Fruit fly (Drosophila melanogaster): ENCODE measurements around the gene CG43373.

Gene CG43373

DNA sequence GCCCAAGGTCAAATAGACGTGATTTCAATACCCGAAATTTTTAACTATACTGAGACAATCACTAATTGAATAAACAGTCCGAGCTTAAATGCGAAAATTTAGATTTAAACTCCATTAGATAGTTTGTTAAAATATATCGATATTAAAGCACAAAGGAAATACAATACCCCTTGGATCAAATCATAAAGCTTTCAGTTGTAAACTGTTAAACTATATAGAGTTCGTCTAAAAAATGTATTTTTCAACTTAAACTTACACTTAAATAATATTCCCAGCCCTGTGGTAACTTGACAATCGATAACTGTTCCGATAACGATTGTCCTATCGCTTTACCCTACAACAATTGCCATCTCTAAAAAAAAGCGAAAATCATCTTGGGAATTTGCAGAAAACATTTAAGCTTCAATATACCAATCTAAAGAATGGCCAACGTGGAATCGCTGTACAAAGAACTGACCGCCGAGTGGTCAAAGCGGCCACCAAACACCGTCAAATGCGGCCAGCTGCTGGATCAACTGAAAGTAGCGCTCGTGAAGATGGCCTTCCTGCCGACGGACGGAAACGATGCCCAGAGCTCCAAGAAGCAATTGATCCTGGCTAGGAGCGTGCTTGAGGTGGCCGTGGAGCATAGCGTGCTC lies 39.6 kb upstream of the CG43373 start, which contains the start of gene Rpn12:
TSS of gene Rpn12 (plus strand) at position 351 of the 638 bp plus-strand sequence.
- peak in 1 of 2 experiments; percentile 35 for TF ChIP-seq cnc (optimal IDR thresholded peaks at IDR 0.05)
- peak; percentile 63 for TF ChIP-seq CG33017 (tag; optimal IDR thresholded peaks at IDR 0.05)
- no peak for TF ChIP-seq Hr96 (GFP tag; optimal IDR thresholded peaks at IDR 0.05)
- no peak for TF ChIP-seq Mnt (GFP tag; optimal IDR thresholded peaks at IDR 0.05)
- no peak for TF ChIP-seq CG1620 (GFP tag; optimal IDR thresholded peaks at IDR 0.05)
- no peak for TF ChIP-seq toe (GFP tag; optimal IDR thresholded peaks at IDR 0.05)
- peak; percentile 2 for TF ChIP-seq CG12768 (GFP tag; optimal IDR thresholded peaks at IDR 0.05)
- no peak for TF ChIP-seq ovo (GFP tag; optimal IDR thresholded peaks at IDR 0.05)
- TF ChIP-seq Crg-1 (GFP tag; optimal IDR thresholded peaks at IDR 0.05), result peak; percentile 16
- TF ChIP-seq CG11617 (GFP tag; optimal IDR thresholded peaks at IDR 0.05), result peak; percentile 38
- TF ChIP-seq bab1 (GFP tag; optimal IDR thresholded peaks at IDR 0.05), result peak; percentile 61
- TF ChIP-seq CG14711 (tag; optimal IDR thresholded peaks at IDR 0.05), result peak; percentile 49
- TF ChIP-seq Clk (GFP tag; optimal IDR thresholded peaks at IDR 0.05), result no peak
- no peak for TF ChIP-seq CG5204 (GFP tag; optimal IDR thresholded peaks at IDR 0.05)
- no peak for TF ChIP-seq kay (GFP tag; ENCODE audit: borderline replicate concordance)
- peak; percentile 41 for TF ChIP-seq CG7045 (GFP tag; optimal IDR thresholded peaks at IDR 0.05)
- TF ChIP-seq tj (GFP tag; optimal IDR thresholded peaks at IDR 0.05), result peak; percentile 33
- peak; percentile 62 for TF ChIP-seq CG7101 (tag; optimal IDR thresholded peaks at IDR 0.05)
- TF ChIP-seq pad (GFP tag; optimal IDR thresholded peaks at IDR 0.05), result peak; percentile 20
- TF ChIP-seq cic (GFP tag; optimal IDR thresholded peaks at IDR 0.05), result no peak

DNA sequence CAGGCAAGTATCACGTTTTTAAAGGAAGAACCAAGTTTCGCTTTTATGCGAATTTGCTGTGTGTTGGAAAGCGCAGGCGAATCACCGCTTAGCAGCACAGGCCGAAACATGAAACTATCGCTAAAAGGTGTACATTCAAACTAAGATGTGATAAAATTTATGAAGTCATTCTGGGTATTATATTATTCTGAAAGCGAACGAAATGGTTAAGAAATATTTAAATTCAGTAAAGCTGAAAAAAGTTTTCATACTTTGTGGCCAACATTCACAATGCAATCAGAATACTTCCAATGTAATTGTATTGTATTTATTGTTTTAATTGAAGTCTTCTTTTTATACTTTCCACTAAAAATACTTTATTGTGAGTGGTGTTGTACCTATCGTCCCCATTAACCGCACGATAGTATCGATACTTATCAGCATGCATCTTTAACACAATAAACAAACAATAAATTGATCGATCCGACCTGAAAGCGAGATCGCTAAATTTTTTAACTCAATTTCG lies 38.1 kb upstream of the CG43373 start, which contains the start of gene Smn:
TSS of gene Smn (minus strand) at position 347 of the 505 bp plus-strand sequence.
- TF ChIP-seq CG5204 (GFP tag; optimal IDR thresholded peaks at IDR 0.05) (no peak), kay (GFP tag; ENCODE audit: borderline replicate concordance) (no peak), cic (GFP tag; optimal IDR thresholded peaks at IDR 0.05) (no peak), CG11617 (GFP tag; optimal IDR thresholded peaks at IDR 0.05) (peak; percentile 63), bab1 (GFP tag; optimal IDR thresholded peaks at IDR 0.05) (peak; percentile 68), Mnt (GFP tag; optimal IDR thresholded peaks at IDR 0.05) (peak; percentile 49), Clk (GFP tag; optimal IDR thresholded peaks at IDR 0.05) (peak; percentile 4), toe (GFP tag; optimal IDR thresholded peaks at IDR 0.05) (no peak), Hr96 (GFP tag; optimal IDR thresholded peaks at IDR 0.05) (no peak), tj (GFP tag; optimal IDR thresholded peaks at IDR 0.05) (peak; percentile 28), pad (GFP tag; optimal IDR thresholded peaks at IDR 0.05) (peak; percentile 69), cnc (optimal IDR thresholded peaks at IDR 0.05) (no peak), CG7101 (tag; optimal IDR thresholded peaks at IDR 0.05) (peak; percentile 64), Crg-1 (GFP tag; optimal IDR thresholded peaks at IDR 0.05) (peak; percentile 82), CG1620 (GFP tag; optimal IDR thresholded peaks at IDR 0.05) (peak; percentile 56), CG12768 (GFP tag; optimal IDR thresholded peaks at IDR 0.05) (peak; percentile 28), CG14711 (tag; optimal IDR thresholded peaks at IDR 0.05) (peak; percentile 47), CG33017 (tag; optimal IDR thresholded peaks at IDR 0.05) (peak; percentile 54), CG7045 (GFP tag; optimal IDR thresholded peaks at IDR 0.05) (no peak), ovo (GFP tag; optimal IDR thresholded peaks at IDR 0.05) (peak; percentile 34)

DNA sequence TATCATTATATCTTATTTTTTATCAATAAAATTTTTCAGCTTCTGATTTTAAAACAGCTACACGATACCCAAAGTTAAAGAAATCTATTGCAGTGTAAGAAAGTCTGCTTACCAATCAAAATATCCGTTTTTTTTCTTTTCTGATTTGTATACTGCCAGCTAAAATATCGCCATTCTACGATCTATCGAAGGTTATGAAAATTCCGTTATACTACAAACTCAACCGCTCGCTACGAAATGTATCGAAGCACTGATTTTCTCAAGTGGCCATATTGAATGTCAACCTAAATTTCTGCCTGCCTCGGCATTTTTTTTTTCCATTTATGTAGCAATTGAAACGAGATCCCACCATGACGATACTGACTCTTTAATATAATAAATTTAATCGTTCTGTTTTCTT lies 36.9 kb upstream of the CG43373 start, which contains the start of gene nxf2:
TSS of gene nxf2 (minus strand) at position 258 of the 400 bp plus-strand sequence.
- TF ChIP-seq pad (GFP tag; optimal IDR thresholded peaks at IDR 0.05) (no peak), tj (GFP tag; optimal IDR thresholded peaks at IDR 0.05) (peak; percentile 98), kay (GFP tag; ENCODE audit: borderline replicate concordance) (no peak), bab1 (GFP tag; optimal IDR thresholded peaks at IDR 0.05) (peak; percentile 65), toe (GFP tag; optimal IDR thresholded peaks at IDR 0.05) (no peak), Mnt (GFP tag; optimal IDR thresholded peaks at IDR 0.05) (no peak), CG14711 (tag; optimal IDR thresholded peaks at IDR 0.05) (no peak), CG12768 (GFP tag; optimal IDR thresholded peaks at IDR 0.05) (no peak), CG33017 (tag; optimal IDR thresholded peaks at IDR 0.05) (no peak), Hr96 (GFP tag; optimal IDR thresholded peaks at IDR 0.05) (no peak), CG7045 (GFP tag; optimal IDR thresholded peaks at IDR 0.05) (no peak), CG11617 (GFP tag; optimal IDR thresholded peaks at IDR 0.05) (no peak), cic (GFP tag; optimal IDR thresholded peaks at IDR 0.05) (no peak), Crg-1 (GFP tag; optimal IDR thresholded peaks at IDR 0.05) (no peak), ovo (GFP tag; optimal IDR thresholded peaks at IDR 0.05) (peak; percentile 54), CG1620 (GFP tag; optimal IDR thresholded peaks at IDR 0.05) (no peak), Clk (GFP tag; optimal IDR thresholded peaks at IDR 0.05) (no peak), cnc (optimal IDR thresholded peaks at IDR 0.05) (no peak), CG5204 (GFP tag; optimal IDR thresholded peaks at IDR 0.05) (no peak)

DNA sequence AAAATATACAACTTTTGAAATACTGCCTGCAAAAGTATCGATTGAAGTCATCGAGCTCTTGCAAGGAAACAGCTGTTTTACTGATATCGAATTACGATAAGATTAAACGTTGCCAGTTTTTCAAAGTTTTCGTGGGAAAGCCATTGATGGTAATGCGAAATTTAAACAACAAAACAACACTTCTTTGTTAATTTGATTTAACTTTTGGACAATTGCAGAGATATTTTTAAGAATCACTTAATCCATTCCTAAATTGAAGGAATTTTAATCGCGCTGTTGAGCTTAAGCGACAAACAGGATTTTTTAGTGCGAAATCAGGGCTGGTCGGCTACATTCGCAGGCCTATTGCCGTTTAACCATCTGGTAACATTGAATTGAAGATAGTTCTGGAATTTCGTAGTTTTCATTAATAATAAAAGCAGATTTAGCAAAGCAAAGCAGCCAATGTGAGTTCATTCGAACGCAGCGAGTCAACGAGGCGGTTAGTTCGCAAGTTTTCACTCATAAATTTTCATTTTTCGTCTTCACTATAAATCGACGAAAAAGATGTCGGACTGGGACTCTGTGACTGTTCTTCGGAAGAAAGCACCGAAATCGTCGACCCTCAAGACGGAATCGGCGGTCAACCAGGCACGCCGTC lies 31.3 kb upstream of the CG43373 start, which contains the start of gene mbf1:
TSS of gene mbf1 (plus strand) at position 130 of the 640 bp plus-strand sequence.
- no peak for TF ChIP-seq CG12768 (GFP tag; optimal IDR thresholded peaks at IDR 0.05)
- no peak for TF ChIP-seq CG14711 (tag; optimal IDR thresholded peaks at IDR 0.05)
- peak; percentile 8 for TF ChIP-seq CG7101 (tag; optimal IDR thresholded peaks at IDR 0.05)
- TF ChIP-seq kay (GFP tag; ENCODE audit: borderline replicate concordance), result peak; percentile 93
- TF ChIP-seq cnc (optimal IDR thresholded peaks at IDR 0.05), result no peak
- TF ChIP-seq cic (GFP tag; optimal IDR thresholded peaks at IDR 0.05), result peak; percentile 22
- peak; percentile 15 for TF ChIP-seq tj (GFP tag; optimal IDR thresholded peaks at IDR 0.05)
- peak; percentile 63 for TF ChIP-seq bab1 (GFP tag; optimal IDR thresholded peaks at IDR 0.05)
- peak; percentile 13 for TF ChIP-seq CG1620 (GFP tag; optimal IDR thresholded peaks at IDR 0.05)
- peak; percentile 44 for TF ChIP-seq CG11617 (GFP tag; optimal IDR thresholded peaks at IDR 0.05)
- TF ChIP-seq Mnt (GFP tag; optimal IDR thresholded peaks at IDR 0.05), result peak; percentile 39

DNA sequence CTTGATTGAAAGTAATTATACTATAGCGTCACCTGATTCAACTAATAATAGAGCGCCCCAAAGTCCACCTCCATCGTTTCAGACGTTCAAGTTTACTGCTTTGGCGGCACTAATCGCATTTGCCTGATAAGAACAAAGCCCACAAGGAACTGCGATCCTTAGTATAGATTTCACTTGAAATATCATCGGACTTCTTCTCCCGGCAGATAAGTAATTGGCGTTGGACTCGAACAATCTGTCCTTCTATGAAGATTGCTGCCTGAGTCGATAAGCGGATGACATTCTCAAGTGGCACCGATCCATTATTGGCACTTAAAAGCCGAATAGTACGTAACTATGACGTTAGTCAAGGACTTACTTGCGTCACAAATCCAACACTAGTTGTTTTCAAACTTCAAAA lies 30.1 kb upstream of the CG43373 start, which contains the start of gene Mipp1:
TSS of gene Mipp1 (minus strand) at position 101 of the 400 bp plus-strand sequence.
- peak; percentile 3 for TF ChIP-seq CG12768 (GFP tag; optimal IDR thresholded peaks at IDR 0.05)
- peak; percentile 8 for TF ChIP-seq cic (GFP tag; optimal IDR thresholded peaks at IDR 0.05)

Measured in whole organism, adult.